Worm (Caenorhabditis elegans) whole organism, L3 larva: Measurements from ENCODE around the gene srx-18.

ENCODE experiments used
- R02D3.7 ChIP-seq: fragments of 150-350 bp; optimal IDR thresholded peaks from 2 replicates; lab custom pipeline; 2014; ENCODE audit warnings: missing biosample characterization, missing genetic modification characterization
- ZK546.5 ChIP-seq: sonication (generic microtip); optimal IDR thresholded peaks from 2 replicates; lab custom pipeline; 2017; ENCODE audit warnings: missing biosample characterization, missing genetic modification characterization
- aly-2 ChIP-seq: fragments of 150-350 bp; optimal IDR thresholded peaks from 2 replicates; lab custom pipeline; 2014; ENCODE audit warnings: missing biosample characterization, missing genetic modification characterization
- ama-1 ChIP-seq: fragments of 150-350 bp; optimal IDR thresholded peaks from 2 replicates; lab custom pipeline; 2018
- ceh-16 ChIP-seq: sonication (generic microtip); optimal IDR thresholded peaks from 2 replicates; lab custom pipeline; 2017; ENCODE audit warnings: missing biosample characterization, missing genetic modification characterization
- ceh-28 ChIP-seq: fragments of 150-350 bp; optimal IDR thresholded peaks from 2 replicates; lab custom pipeline; 2014; ENCODE audit warnings: missing biosample characterization, missing genetic modification reagents, missing genetic modification characterization
- ceh-82 ChIP-seq: fragments of 150-350 bp; optimal IDR thresholded peaks from 2 replicates; lab custom pipeline; 2014; ENCODE audit warnings: missing biosample characterization, missing genetic modification characterization
- ceh-9 ChIP-seq: sonication (generic microtip); optimal IDR thresholded peaks from 2 replicates; lab custom pipeline; 2018; ENCODE audit warnings: missing biosample characterization, missing genetic modification characterization
- daf-12 ChIP-seq: fragments of 150-350 bp; optimal IDR thresholded peaks from 2 replicates; lab custom pipeline; 2014; ENCODE audit warnings: missing biosample characterization, missing genetic modification reagents, missing genetic modification characterization
- egl-27 ChIP-seq: sonication (generic microtip); optimal IDR thresholded peaks from 4 replicates; lab custom pipeline; 2017; ENCODE audit warnings: missing biosample characterization, missing genetic modification reagents, missing genetic modification characterization
- elt-1 ChIP-seq: fragments of 150-350 bp; optimal IDR thresholded peaks from 2 replicates; lab custom pipeline; 2014; ENCODE audit warnings: missing biosample characterization, missing genetic modification characterization
- elt-2 ChIP-seq: sonication (generic microtip); optimal IDR thresholded peaks from 2 replicates; lab custom pipeline; 2016; ENCODE audit warnings: missing genetic modification reagents, mild to moderate bottlenecking, missing genetic modification characterization, missing compliant biosample characterization
- elt-3 ChIP-seq, 3 experiments: fragments of 150-350 bp in 1 of 3; sonication (generic microtip) in 2 of 3; optimal IDR thresholded peaks; 2 replicates in 2 of 3; 4 replicates in 1 of 3; lab custom pipeline; 2014 to 2017; ENCODE audit warnings: missing biosample characterization in 3 of 3, missing genetic modification characterization in 3 of 3
- eor-1 ChIP-seq, 2 experiments: fragments of 150-350 bp; optimal IDR thresholded peaks; 2 replicates each; lab custom pipeline; 2014 to 2018; ENCODE audit warnings: missing biosample characterization in 2 of 2, missing genetic modification characterization in 2 of 2
- fkh-10 ChIP-seq: sonication (generic microtip); optimal IDR thresholded peaks from 2 replicates; lab custom pipeline; 2017; ENCODE audit warnings: missing biosample characterization, missing genetic modification reagents, missing genetic modification characterization
- fkh-2 ChIP-seq: fragments of 150-350 bp; optimal IDR thresholded peaks from 2 replicates; lab custom pipeline; 2014; ENCODE audit warnings: missing biosample characterization, missing genetic modification reagents, missing genetic modification characterization
- fos-1 ChIP-seq: fragments of 150-350 bp; optimal IDR thresholded peaks from 2 replicates; lab custom pipeline; 2014; ENCODE audit warnings: missing biosample characterization, missing genetic modification characterization
- hmg-11 ChIP-seq: sonication (generic microtip); optimal IDR thresholded peaks from 2 replicates; lab custom pipeline; 2016; ENCODE audit warnings: missing genetic modification characterization, missing compliant biosample characterization
- jun-1 ChIP-seq: fragments of 150-350 bp; optimal IDR thresholded peaks from 2 replicates; lab custom pipeline; 2014; ENCODE audit warnings: missing biosample characterization, missing genetic modification reagents, missing genetic modification characterization
- lin-15B ChIP-seq: fragments of 150-350 bp; optimal IDR thresholded peaks from 2 replicates; lab custom pipeline; 2014; ENCODE audit warnings: missing biosample characterization, missing genetic modification characterization
- lin-39 ChIP-seq: fragments of 150-350 bp; optimal IDR thresholded peaks from 2 replicates; lab custom pipeline; 2018; ENCODE audit warnings: missing biosample characterization, missing genetic modification reagents, missing genetic modification characterization
- lsy-12 ChIP-seq: sonication (generic microtip); optimal IDR thresholded peaks from 2 replicates; lab custom pipeline; 2016; ENCODE audit warnings: mild to moderate bottlenecking, missing genetic modification characterization, missing compliant biosample characterization
- mdl-1 ChIP-seq: fragments of 150-350 bp; optimal IDR thresholded peaks from 2 replicates; lab custom pipeline; 2014; ENCODE audit warnings: missing biosample characterization, missing genetic modification characterization
- mml-1 ChIP-seq: fragments of 150-350 bp; sonication (generic microtip); optimal IDR thresholded peaks from 3 replicates; lab custom pipeline; 2014; ENCODE audit warnings: missing biosample characterization, missing genetic modification characterization
- nfya-1 ChIP-seq: sonication (generic microtip); optimal IDR thresholded peaks from 2 replicates; lab custom pipeline; 2017; ENCODE audit warnings: missing genetic modification characterization, mild to moderate bottlenecking, missing compliant biosample characterization, antibody characterized with exemption, moderate library complexity; ENCODE audit not compliant: insufficient read depth
- nhr-11 ChIP-seq: fragments of 150-350 bp; optimal IDR thresholded peaks from 2 replicates; lab custom pipeline; 2014; ENCODE audit warnings: missing biosample characterization, missing genetic modification characterization
- nhr-12 ChIP-seq: fragments of 150-350 bp; optimal IDR thresholded peaks from 2 replicates; lab custom pipeline; 2014; ENCODE audit warnings: missing biosample characterization, missing genetic modification characterization
- nhr-23 ChIP-seq: fragments of 150-350 bp; optimal IDR thresholded peaks from 2 replicates; lab custom pipeline; 2014; ENCODE audit warnings: missing biosample characterization, missing genetic modification reagents, missing genetic modification characterization
- nhr-237 ChIP-seq: fragments of 150-350 bp; optimal IDR thresholded peaks from 2 replicates; lab custom pipeline; 2014; ENCODE audit warnings: missing biosample characterization, missing genetic modification characterization
- nhr-25 ChIP-seq: sonication (generic microtip); optimal IDR thresholded peaks from 2 replicates; lab custom pipeline; 2017; ENCODE audit warnings: missing biosample characterization, missing genetic modification characterization
- nhr-28 ChIP-seq: fragments of 150-350 bp; optimal IDR thresholded peaks from 2 replicates; lab custom pipeline; 2014; ENCODE audit warnings: missing biosample characterization, missing genetic modification characterization
- nhr-43 ChIP-seq: sonication (generic microtip); optimal IDR thresholded peaks from 2 replicates; lab custom pipeline; 2016; ENCODE audit warnings: mild to moderate bottlenecking, missing genetic modification characterization, missing compliant biosample characterization; ENCODE audit not compliant: poor library complexity, severe bottlenecking
- nhr-67 ChIP-seq: fragments of 150-350 bp; optimal IDR thresholded peaks from 2 replicates; lab custom pipeline; 2014; ENCODE audit warnings: missing biosample characterization, missing genetic modification characterization
- nhr-76 ChIP-seq: fragments of 150-350 bp; sonication (generic microtip); optimal IDR thresholded peaks from 5 replicates; lab custom pipeline; 2014; ENCODE audit warnings: missing biosample characterization, missing genetic modification characterization
- pha-4 ChIP-seq: fragments of 150-350 bp; optimal IDR thresholded peaks from 2 replicates; lab custom pipeline; 2014; ENCODE audit warnings: missing biosample characterization, missing genetic modification reagents, missing genetic modification characterization
- pqm-1 ChIP-seq: fragments of 150-350 bp; optimal IDR thresholded peaks from 2 replicates; lab custom pipeline; 2017; ENCODE audit warnings: missing biosample characterization, missing genetic modification characterization, inconsistent platforms
- snpc-4 ChIP-seq: fragments of 150-350 bp; optimal IDR thresholded peaks from 2 replicates; lab custom pipeline; 2014; ENCODE audit warnings: missing biosample characterization, missing genetic modification characterization
- unc-62 ChIP-seq: fragments of 150-350 bp; sonication (generic microtip); optimal IDR thresholded peaks from 4 replicates; lab custom pipeline; 2014; ENCODE audit warnings: missing biosample characterization, missing genetic modification reagents, missing genetic modification characterization
- ztf-4 ChIP-seq: fragments of 150-350 bp; optimal IDR thresholded peaks from 2 replicates; lab custom pipeline; 2014; ENCODE audit warnings: missing biosample characterization, missing genetic modification characterization

srx-18 gene

ce11 chrV:17798789-17799188 lies at the start of gene srx-18:
Gene srx-18, minus strand, starts transcription at chrV:17798889.
- TF ChIP-seq elt-1: no peak
- TF ChIP-seq nhr-43: no peak
- no peak for TF ChIP-seq R02D3.7 (tag; lab: Kevin White, UChicago)
- TF ChIP-seq lsy-12 (tag; lab: Kevin White, UChicago): no peak
- TF ChIP-seq nhr-76: no peak
- TF ChIP-seq ama-1: no peak
- no peak for TF ChIP-seq pqm-1 (tag; lab: Kevin White, UChicago)
- no peak for TF ChIP-seq fkh-2 (tag; lab: Kevin White, UChicago)
- TF ChIP-seq fkh-10: no peak
- TF ChIP-seq ceh-82 (tag; lab: Kevin White, UChicago): no peak
- TF ChIP-seq eor-1 (tag; optimal IDR thresholded peaks at IDR 0.05; lab: Kevin White, UChicago): no peak
- TF ChIP-seq pha-4 (tag; lab: Kevin White, UChicago): no peak
- no peak for TF ChIP-seq lin-39
- TF ChIP-seq aly-2: no peak
- no peak for TF ChIP-seq lin-15B (tag; lab: Kevin White, UChicago)
- TF ChIP-seq daf-12 (tag; lab: Kevin White, UChicago): no peak
- no peak for TF ChIP-seq ZK546.5 (tag; lab: Kevin White, UChicago)
- TF ChIP-seq mml-1 (tag; lab: Kevin White, UChicago): no peak
- TF ChIP-seq elt-2 (tag; lab: Kevin White, UChicago): no peak
- TF ChIP-seq nhr-237: no peak
- TF ChIP-seq, all 47 proteins: peak for 0

DNA sequence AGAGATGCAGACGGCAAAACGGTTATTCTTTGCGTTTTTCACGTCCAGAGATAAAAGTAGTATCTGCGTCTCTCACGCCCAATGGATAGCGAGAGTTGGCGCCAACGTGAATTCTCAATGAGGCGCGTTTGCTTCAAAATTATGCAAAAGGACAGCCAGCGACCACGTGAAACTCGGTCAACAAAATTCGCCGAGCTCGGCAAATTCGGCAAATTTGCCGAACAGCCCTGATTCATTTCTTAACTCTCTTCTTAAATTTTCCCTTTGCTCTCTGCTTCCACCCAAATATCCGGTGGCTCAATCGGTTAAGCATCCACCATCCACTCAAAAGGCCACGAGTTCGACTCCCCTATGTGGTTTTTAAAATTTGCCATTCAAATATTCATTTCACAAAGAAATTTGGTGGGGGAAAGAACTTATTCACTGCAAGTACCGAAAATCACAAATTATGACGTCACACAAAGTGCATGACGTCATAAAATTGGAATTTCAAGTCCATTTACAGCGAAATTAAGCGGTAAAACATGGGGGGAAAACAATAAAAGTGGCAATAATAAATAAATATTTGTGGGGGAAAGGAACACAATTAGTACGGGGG lies 46.8 kb upstream of the srx-18 start:
- no peak for TF ChIP-seq nhr-11 (tag; lab: Kevin White, UChicago)
- no peak for TF ChIP-seq aly-2
- TF ChIP-seq ZK546.5 (tag; lab: Kevin White, UChicago): no peak
- TF ChIP-seq mdl-1: no peak
- no peak for TF ChIP-seq ceh-28 (tag; lab: Kevin White, UChicago)
- TF ChIP-seq fos-1 (tag; lab: Kevin White, UChicago): no peak
- no peak for TF ChIP-seq snpc-4 (tag; lab: Kevin White, UChicago)
- TF ChIP-seq pha-4 (tag; lab: Kevin White, UChicago): no peak
- no peak for TF ChIP-seq ztf-4
- TF ChIP-seq, all 47 proteins: peak for 0

DNA sequence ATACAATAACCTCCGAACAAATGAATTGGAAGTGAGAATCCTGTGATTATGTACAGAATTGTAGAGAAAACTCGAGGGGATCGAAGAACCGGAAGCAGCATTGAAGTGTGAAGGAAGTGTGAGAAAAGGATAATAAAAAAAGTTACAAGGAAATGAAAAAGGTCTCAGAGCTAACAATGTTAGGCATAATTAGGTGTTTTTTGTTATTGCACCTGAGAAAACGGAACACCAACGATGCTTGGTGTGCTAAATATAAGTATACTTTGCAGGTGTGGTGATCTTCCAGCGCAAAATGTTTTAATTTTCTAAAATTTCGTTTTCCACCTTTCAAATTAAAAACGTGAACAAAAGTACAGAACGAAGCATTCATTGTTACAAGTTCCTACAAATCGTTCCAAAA lies 45.4 kb upstream of the srx-18 start, which contains the start of gene srh-286:
TSS of gene srh-286 (minus strand) at position 101 of the 400 bp plus-strand sequence.
- TF ChIP-seq pqm-1 (tag; lab: Kevin White, UChicago) (no peak), nfya-1 (tag; lab: Kevin White, UChicago) (no peak), ztf-4 (no peak), nhr-23 (tag; lab: Kevin White, UChicago) (no peak), fkh-10 (no peak), nhr-25 (tag; lab: Kevin White, UChicago) (no peak), ceh-82 (tag; lab: Kevin White, UChicago) (no peak), nhr-67 (tag; lab: Kevin White, UChicago) (no peak), ceh-16 (tag; lab: Kevin White, UChicago) (no peak), elt-2 (tag; lab: Kevin White, UChicago) (no peak), nhr-76 (no peak), ceh-9 (tag; lab: Kevin White, UChicago) (no peak), jun-1 (no peak), unc-62 (no peak), egl-27 (tag; lab: Kevin White, UChicago) (no peak), aly-2 (no peak), ZK546.5 (tag; lab: Kevin White, UChicago) (no peak), hmg-11 (tag; lab: Kevin White, UChicago) (no peak)

- no peak for TF ChIP-seq nhr-25 (tag; lab: Kevin White, UChicago)
- no peak for TF ChIP-seq elt-3 (tag; optimal IDR thresholded peaks at IDR 0.05; lab: Kevin White, UChicago)
- no peak for TF ChIP-seq R02D3.7 (tag; lab: Kevin White, UChicago)
- TF ChIP-seq egl-27 (tag; lab: Kevin White, UChicago): no peak
- no peak for TF ChIP-seq ceh-9 (tag; lab: Kevin White, UChicago)
- TF ChIP-seq nhr-12 (tag; lab: Kevin White, UChicago): no peak
- no peak for TF ChIP-seq fos-1 (tag; lab: Kevin White, UChicago)
- no peak for TF ChIP-seq ceh-16 (tag; lab: Kevin White, UChicago)
- no peak for TF ChIP-seq lin-15B (tag; lab: Kevin White, UChicago)
- TF ChIP-seq lsy-12 (tag; lab: Kevin White, UChicago): no peak
- no peak for TF ChIP-seq nhr-28 (tag; lab: Kevin White, UChicago)
These were observed 32.7 kb upstream of the srx-18 start, which contains the start of gene srh-303 for ce11 chrV:17831350-17831749. Gene srh-303, plus strand, starts transcription at chrV:17831650.
